Worm (Caenorhabditis elegans): ENCODE measurements around the gene cup-5.

Gene cup-5

DNA sequence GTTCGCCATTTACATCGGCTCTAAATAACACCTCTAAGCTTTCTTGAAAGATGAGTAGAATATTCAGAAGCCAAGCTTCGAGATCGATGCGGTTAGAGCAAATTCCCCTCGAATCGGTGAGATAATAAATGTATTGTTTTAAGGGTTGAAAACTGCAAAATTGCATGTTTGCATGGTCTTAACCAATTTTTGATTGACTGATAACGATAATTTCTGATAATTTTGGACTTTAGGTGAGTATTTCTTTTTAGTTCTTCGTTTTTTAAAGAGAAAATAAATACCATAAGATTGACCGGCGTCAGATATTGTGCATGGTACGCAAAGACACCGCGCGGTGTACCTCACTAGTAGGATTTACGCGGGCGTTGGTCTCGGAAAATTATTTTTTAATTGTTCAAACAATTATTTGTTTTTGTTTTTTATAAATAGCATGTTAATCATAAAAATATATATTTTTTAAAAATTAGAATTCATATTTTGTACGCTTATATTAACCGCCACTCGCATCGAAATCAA, at the start of gene cup-5:
cup-5 (plus strand) TSS at position 51 of the 516 bp plus-strand sequence.
- no peak for TF ChIP-seq unc-62 (GFP tag; optimal IDR thresholded peaks at IDR 0.05)

ce11 chrIII:7534648-7535047, 49.3 kb upstream of the cup-5 start:
- no peak for TF ChIP-seq unc-62 (GFP tag; optimal IDR thresholded peaks at IDR 0.05)

- no peak for TF ChIP-seq unc-62 (GFP tag; optimal IDR thresholded peaks at IDR 0.05)
These were observed 48.6 kb upstream of the cup-5 start for ce11 chrIII:7535347-7535746.

DNA sequence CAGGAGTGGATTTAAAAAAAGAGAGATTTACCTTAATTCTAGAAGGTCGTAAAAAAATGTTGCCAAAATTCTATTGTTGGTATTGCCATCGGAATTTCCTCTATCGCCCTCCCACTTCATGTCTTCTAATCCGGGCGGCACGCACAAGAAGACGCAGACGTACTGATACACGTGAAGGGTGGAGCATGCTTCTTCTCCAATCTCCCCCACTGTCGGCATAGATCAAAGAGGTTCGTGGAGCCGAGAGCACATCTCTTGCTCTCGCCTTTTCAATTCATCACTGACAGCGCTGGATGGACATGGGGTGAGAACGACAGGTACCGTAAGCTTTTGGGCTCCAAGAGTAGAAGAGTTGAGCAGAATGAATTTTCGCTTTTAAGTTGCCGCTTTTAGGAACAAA, 47.4 kb upstream of the cup-5 start, which contains the start of gene lin-39:
lin-39 (minus strand) TSS at position 74 of the 400 bp plus-strand sequence.
- TF ChIP-seq unc-62 (GFP tag; optimal IDR thresholded peaks at IDR 0.05), result no peak

ce11 chrIII:7542037-7542436, 41.9 kb upstream of the cup-5 start:
- TF ChIP-seq unc-62 (GFP tag; optimal IDR thresholded peaks at IDR 0.05), result no peak

DNA sequence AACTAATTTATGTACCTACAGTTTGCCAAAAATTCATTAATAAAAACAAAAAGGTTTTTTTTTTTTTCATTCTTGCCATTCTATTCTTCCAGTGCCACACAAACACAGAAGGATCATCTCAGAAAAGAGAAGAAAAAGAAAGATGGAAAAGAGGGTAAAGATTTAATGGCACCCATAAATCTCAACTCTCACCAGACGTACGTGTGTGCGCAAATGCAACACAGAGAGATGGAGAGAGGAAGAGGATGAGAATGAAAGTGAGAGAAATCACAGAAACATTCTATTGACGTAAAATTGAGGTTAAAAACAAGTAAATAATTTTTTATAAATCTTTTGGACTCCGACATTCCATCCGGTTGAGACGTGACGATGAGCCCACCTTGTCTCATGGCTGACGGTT, 39.8 kb upstream of the cup-5 start:
- no peak for TF ChIP-seq unc-62 (GFP tag; optimal IDR thresholded peaks at IDR 0.05)

- no peak for TF ChIP-seq unc-62 (GFP tag; optimal IDR thresholded peaks at IDR 0.05)
These were observed 38.8 kb upstream of the cup-5 start for ce11 chrIII:7545189-7545588.

ce11 chrIII:7548963-7549362, 35.0 kb upstream of the cup-5 start:
- no peak for TF ChIP-seq unc-62 (GFP tag; optimal IDR thresholded peaks at IDR 0.05)

DNA sequence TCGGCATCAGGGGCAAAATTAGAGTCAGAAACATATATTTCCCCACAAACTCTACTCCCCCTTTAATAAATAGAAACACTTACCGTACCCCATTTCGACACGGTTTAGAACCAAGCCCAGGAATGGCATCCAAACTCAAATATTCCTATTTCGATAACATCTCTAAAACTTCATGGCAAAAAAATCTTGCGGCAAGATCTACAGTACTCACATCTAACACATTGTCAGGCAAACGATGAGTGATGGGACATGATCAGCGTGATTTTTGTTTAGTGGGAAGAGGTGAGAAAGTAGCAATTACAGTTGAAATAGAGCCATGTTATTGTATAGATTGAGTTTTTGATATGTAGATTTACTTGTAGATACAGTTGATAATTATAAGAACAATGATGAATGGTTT, 33.0 kb upstream of the cup-5 start:
- TF ChIP-seq unc-62 (GFP tag; optimal IDR thresholded peaks at IDR 0.05), result no peak

DNA sequence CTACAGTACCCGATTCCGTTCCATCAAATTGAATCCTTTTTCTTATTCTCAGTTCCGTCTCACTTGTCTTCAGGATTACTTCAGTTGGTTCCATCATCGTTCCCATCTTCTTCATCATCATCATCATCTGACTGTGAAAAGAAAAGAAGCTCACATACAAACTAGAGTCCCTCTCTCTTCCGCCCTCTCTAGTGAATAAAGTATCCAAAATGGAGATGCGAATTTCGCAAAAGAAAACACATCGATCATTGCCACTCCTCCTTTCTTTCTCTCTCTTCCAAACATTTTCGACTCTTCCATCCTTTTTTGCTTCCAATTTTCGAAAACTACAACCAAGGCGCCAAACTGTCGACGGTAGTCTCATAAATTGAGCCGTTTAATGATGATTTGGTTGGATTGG, 31.1 kb upstream of the cup-5 start:
- no peak for TF ChIP-seq unc-62 (GFP tag; optimal IDR thresholded peaks at IDR 0.05)

DNA sequence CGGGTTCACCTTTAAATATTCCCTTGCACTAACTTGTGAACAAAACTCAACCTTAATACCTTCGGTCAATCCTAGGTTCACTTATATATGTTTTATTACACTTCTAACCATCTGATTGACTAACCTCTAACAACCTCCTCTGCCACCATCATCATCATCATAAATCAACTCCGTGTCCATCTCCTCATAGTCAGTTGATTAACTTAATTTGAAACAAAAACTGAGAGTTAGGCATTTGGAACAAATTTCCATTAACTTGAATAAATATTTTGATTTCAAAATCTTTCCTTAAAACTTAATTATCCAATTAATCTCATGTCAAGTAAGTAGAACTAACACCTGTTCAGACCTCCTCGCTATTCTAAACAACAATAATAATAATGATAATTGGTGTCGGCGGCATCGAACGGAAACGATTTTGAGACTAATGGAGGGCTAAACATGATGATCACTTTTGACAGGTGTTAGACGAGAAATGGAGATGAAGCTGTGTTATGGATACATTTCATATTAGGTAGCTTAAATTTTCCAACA, 30.2 kb upstream of the cup-5 start:
- TF ChIP-seq unc-62 (GFP tag; optimal IDR thresholded peaks at IDR 0.05), result no peak

ce11 chrIII:7554697-7555145, 29.3 kb upstream of the cup-5 start:
- no peak for TF ChIP-seq unc-62 (GFP tag; optimal IDR thresholded peaks at IDR 0.05)

ce11 chrIII:7555360-7555759, 28.6 kb upstream of the cup-5 start, which contains the start of gene ceh-13:
Gene ceh-13 (plus strand): TSS chrIII:7555660.
- no peak for TF ChIP-seq unc-62 (GFP tag; optimal IDR thresholded peaks at IDR 0.05)

- no peak for TF ChIP-seq unc-62 (GFP tag; optimal IDR thresholded peaks at IDR 0.05)
These were observed 26.0 kb upstream of the cup-5 start for ce11 chrIII:7557930-7558470.

ce11 chrIII:7558658-7559057, 25.3 kb upstream of the cup-5 start:
- TF ChIP-seq unc-62 (GFP tag; optimal IDR thresholded peaks at IDR 0.05), result no peak

- no peak for TF ChIP-seq unc-62 (GFP tag; optimal IDR thresholded peaks at IDR 0.05)
These were observed 24.1 kb upstream of the cup-5 start for ce11 chrIII:7559869-7560268.

DNA sequence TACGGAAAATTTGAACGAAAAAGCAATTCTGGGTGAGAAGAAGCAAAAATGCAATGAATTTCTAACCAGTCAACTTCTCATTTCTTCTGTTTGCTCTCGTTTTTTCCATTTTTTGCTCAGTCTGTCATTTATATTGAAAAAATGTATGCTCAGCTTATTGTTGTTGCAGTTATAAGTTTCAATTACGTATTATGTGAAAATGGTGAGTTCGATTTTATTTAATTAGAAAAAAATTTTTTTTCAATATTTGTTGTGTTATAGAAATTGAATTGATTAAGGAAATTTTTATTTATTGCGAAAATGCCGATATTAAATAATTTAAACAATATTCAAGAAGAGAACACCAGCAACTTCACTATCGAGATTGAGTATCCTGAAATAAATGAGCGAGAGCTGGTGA, 22.1 kb upstream of the cup-5 start, which contains the start of gene lgc-12:
lgc-12 (plus strand) TSS at position 301 of the 400 bp plus-strand sequence.
- TF ChIP-seq unc-62 (GFP tag; optimal IDR thresholded peaks at IDR 0.05), result no peak
